Worm (Caenorhabditis elegans) whole organism, L1 larva: Measurements from ENCODE around the gene dbn-1.

Experiments
- C16A3.4 ChIP-seq: fragments of 150-350 bp; optimal IDR thresholded peaks from 2 replicates; lab custom pipeline; 2014; ENCODE audit warnings: missing biosample characterization, missing genetic modification characterization
- Y116A8C.19 ChIP-seq: sonication (generic microtip); optimal IDR thresholded peaks from 2 replicates; lab custom pipeline; 2016; ENCODE audit warnings: missing compliant biosample characterization, missing genetic modification characterization, borderline replicate concordance
- aha-1 ChIP-seq: fragments of 150-350 bp; optimal IDR thresholded peaks from 2 replicates; lab custom pipeline; 2014; ENCODE audit warnings: missing biosample characterization, missing genetic modification characterization
- alr-1 ChIP-seq: fragments of 200-800 bp; sonication (Bioruptor generic); optimal IDR thresholded peaks from 2 replicates; lab custom pipeline; 2018; ENCODE audit warnings: borderline replicate concordance, mild to moderate bottlenecking, missing genetic modification characterization, missing compliant biosample characterization
- aly-2 ChIP-seq: fragments of 150-350 bp; optimal IDR thresholded peaks from 2 replicates; lab custom pipeline; 2014; ENCODE audit warnings: missing biosample characterization, missing genetic modification characterization
- ama-1 ChIP-seq: fragments of 150-350 bp; optimal IDR thresholded peaks from 2 replicates; lab custom pipeline; 2014
- blmp-1 ChIP-seq: fragments of 150-350 bp; optimal IDR thresholded peaks from 2 replicates; lab custom pipeline; 2014; ENCODE audit warnings: missing biosample characterization, missing genetic modification characterization
- ceh-82 ChIP-seq, 3 experiments: fragments of 150-350 bp in 1 of 3; sonication (generic microtip) in 2 of 3; optimal IDR thresholded peaks; 2 replicates each; lab custom pipeline; 2014 to 2017; ENCODE audit warnings: missing biosample characterization in 3 of 3, missing genetic modification characterization in 3 of 3
- ceh-88 ChIP-seq: fragments of 200-800 bp; sonication (Bioruptor generic); IDR thresholded peaks from 2 replicates; pipeline ENCODE4 v1.3.6; 2022; ENCODE audit warnings: missing genetic modification characterization, missing compliant biosample characterization
- ces-1 ChIP-seq: fragments of 150-350 bp; optimal IDR thresholded peaks from 2 replicates; lab custom pipeline; 2014; ENCODE audit warnings: missing biosample characterization, missing genetic modification reagents, missing genetic modification characterization
- dpl-1 ChIP-seq, 3 experiments: fragments of 150-350 bp in 2 of 3; sonication (generic microtip) in 1 of 3; optimal IDR thresholded peaks; 2 replicates each; lab custom pipeline; 2014 to 2017; ENCODE audit warnings: missing biosample characterization in 3 of 3, missing genetic modification characterization in 3 of 3, missing genetic modification reagents in 3 of 3
- efl-1 ChIP-seq, 4 experiments: fragments of 150-350 bp; optimal IDR thresholded peaks in 3 of 4; peaks in 1 of 4; 1 replicate in 1 of 4; 2 replicates in 3 of 4; lab custom pipeline; 2014; ENCODE audit warnings: missing biosample characterization in 2 of 4, missing genetic modification characterization in 2 of 4, missing genetic modification reagents in 2 of 4
- egl-13 ChIP-seq: sonication (generic microtip); optimal IDR thresholded peaks from 2 replicates; lab custom pipeline; 2016; ENCODE audit warnings: missing genotype, missing genetic modification reagents, missing genetic modification characterization, missing compliant biosample characterization
- elt-2 ChIP-seq: sonication (generic microtip); optimal IDR thresholded peaks from 2 replicates; lab custom pipeline; 2016; ENCODE audit warnings: missing genetic modification characterization, mild to moderate bottlenecking, inconsistent platforms, missing compliant biosample characterization, missing genetic modification reagents
- elt-3 ChIP-seq, 6 experiments: fragments of 150-350 bp in 1 of 6; sonication (generic microtip); optimal IDR thresholded peaks; 2 replicates each; lab custom pipeline; 2017 to 2018; ENCODE audit warnings: missing biosample characterization in 6 of 6, missing genetic modification characterization in 6 of 6, inconsistent platforms in 1 of 6
- fkh-8 ChIP-seq: sonication (generic microtip); optimal IDR thresholded peaks from 2 replicates; lab custom pipeline; 2016; ENCODE audit warnings: mild to moderate bottlenecking, missing genetic modification characterization, missing compliant biosample characterization
- isw-1 ChIP-seq: fragments of 200-800 bp; sonication (Bioruptor generic); IDR thresholded peaks from 2 replicates; pipeline ENCODE4 v1.3.6; 2022; ENCODE audit warnings: missing genetic modification characterization, missing compliant biosample characterization
- lin-13 ChIP-seq: fragments of 150-350 bp; optimal IDR thresholded peaks from 2 replicates; lab custom pipeline; 2014; ENCODE audit warnings: missing biosample characterization, missing genetic modification reagents, missing genetic modification characterization
- lin-14 ChIP-seq: fragments of 200-800 bp; sonication (Bioruptor generic); optimal IDR thresholded peaks from 2 replicates; lab custom pipeline; 2018; ENCODE audit warnings: mild to moderate bottlenecking, missing genetic modification characterization, moderate library complexity, missing compliant biosample characterization
- lin-35 ChIP-seq, 2 experiments: fragments of 150-350 bp; optimal IDR thresholded peaks; 2 replicates each; lab custom pipeline; 2014; ENCODE audit warnings: missing biosample characterization in 2 of 2, missing genetic modification characterization in 2 of 2, missing genetic modification reagents in 2 of 2
- mab-9 ChIP-seq: fragments of 200-800 bp; sonication (Bioruptor generic); IDR thresholded peaks from 2 replicates; pipeline ENCODE4 v1.3.6; 2022; ENCODE audit warnings: missing genetic modification reagents, missing genetic modification characterization, missing compliant biosample characterization
- mdl-1 ChIP-seq, 2 experiments: fragments of 150-350 bp; optimal IDR thresholded peaks; 2 replicates each; lab custom pipeline; 2014 to 2017; ENCODE audit warnings: missing biosample characterization in 2 of 2, missing genetic modification characterization in 2 of 2, inconsistent platforms in 1 of 2
- nhr-19 ChIP-seq: fragments of 200-800 bp; sonication (Bioruptor generic); conservative IDR thresholded peaks from 2 replicates; pipeline ENCODE4 v1.3.6; 2022; ENCODE audit warnings: missing genetic modification characterization, missing compliant biosample characterization
- nhr-20 ChIP-seq: sonication (generic microtip); optimal IDR thresholded peaks from 2 replicates; lab custom pipeline; 2016; ENCODE audit warnings: mild to moderate bottlenecking, missing genetic modification characterization, missing compliant biosample characterization
- nhr-28 ChIP-seq: fragments of 150-350 bp; optimal IDR thresholded peaks from 2 replicates; lab custom pipeline; 2014; ENCODE audit warnings: missing biosample characterization, missing genetic modification characterization
- nhr-47 ChIP-seq: sonication (generic microtip); optimal IDR thresholded peaks from 2 replicates; lab custom pipeline; 2016; ENCODE audit warnings: mild to moderate bottlenecking, missing genetic modification characterization, moderate library complexity, missing compliant biosample characterization
- nhr-71 ChIP-seq: sonication (generic microtip); optimal IDR thresholded peaks from 2 replicates; lab custom pipeline; 2016; ENCODE audit warnings: mild to moderate bottlenecking, missing genetic modification characterization, moderate library complexity, missing compliant biosample characterization
- nhr-77 ChIP-seq: fragments of 150-350 bp; optimal IDR thresholded peaks from 2 replicates; lab custom pipeline; 2014; ENCODE audit warnings: missing biosample characterization, missing genetic modification characterization
- nhr-85 ChIP-seq: sonication (generic microtip); peaks from one replicate; lab custom pipeline; 2016; ENCODE audit warnings: missing genetic modification characterization, inconsistent platforms, missing compliant biosample characterization
- nhr-90 ChIP-seq: sonication (generic microtip); optimal IDR thresholded peaks from 2 replicates; lab custom pipeline; 2016; ENCODE audit warnings: mild to moderate bottlenecking, missing genetic modification characterization, missing compliant biosample characterization; ENCODE audit not compliant: poor library complexity
- pax-3 ChIP-seq: fragments of 200-800 bp; sonication (Bioruptor generic); optimal IDR thresholded peaks from 2 replicates; lab custom pipeline; 2018; ENCODE audit warnings: mild to moderate bottlenecking, missing genetic modification characterization, moderate library complexity, missing compliant biosample characterization
- rnt-1 ChIP-seq: sonication (generic microtip); optimal IDR thresholded peaks from 2 replicates; lab custom pipeline; 2016; ENCODE audit warnings: mild to moderate bottlenecking, missing genetic modification characterization, moderate library complexity, missing compliant biosample characterization
- skn-1 ChIP-seq: fragments of 150-350 bp; optimal IDR thresholded peaks from 2 replicates; lab custom pipeline; 2014; ENCODE audit warnings: missing biosample characterization, missing genetic modification characterization
- snu-23 ChIP-seq: sonication (generic microtip); optimal IDR thresholded peaks from 2 replicates; lab custom pipeline; 2016; ENCODE audit warnings: missing genetic modification characterization, missing compliant biosample characterization
- swsn-7 ChIP-seq: sonication (generic microtip); optimal IDR thresholded peaks from 2 replicates; lab custom pipeline; 2016; ENCODE audit warnings: missing genetic modification characterization, missing compliant biosample characterization
- tbx-2 ChIP-seq: sonication (generic microtip); optimal IDR thresholded peaks from 2 replicates; lab custom pipeline; 2016; ENCODE audit warnings: missing genetic modification characterization, missing compliant biosample characterization
- unc-130 ChIP-seq: fragments of 150-350 bp; optimal IDR thresholded peaks from 2 replicates; lab custom pipeline; 2017; ENCODE audit warnings: missing biosample characterization, missing genetic modification characterization, inconsistent platforms
- unc-98 ChIP-seq: fragments of 200-800 bp; sonication (Bioruptor generic); IDR thresholded peaks from 2 replicates; pipeline ENCODE4 v1.3.6; 2022; ENCODE audit warnings: missing genetic modification characterization, missing compliant biosample characterization
- xbp-1 ChIP-seq: sonication (generic microtip); optimal IDR thresholded peaks from 2 replicates; lab custom pipeline; 2016; ENCODE audit warnings: missing genetic modification characterization, missing compliant biosample characterization
- zip-4 ChIP-seq: fragments of 200-800 bp; sonication (Bioruptor generic); optimal IDR thresholded peaks from 2 replicates; lab custom pipeline; 2018; ENCODE audit warnings: mild to moderate bottlenecking, missing genetic modification characterization, moderate library complexity, missing compliant biosample characterization
- ztf-11 ChIP-seq, 2 experiments: sonication (generic microtip); optimal IDR thresholded peaks; 2 replicates each; lab custom pipeline; 2016 to 2017; ENCODE audit warnings: missing genetic modification characterization in 2 of 2, missing biosample characterization in 1 of 2, missing compliant biosample characterization in 1 of 2

The dbn-1 gene

DNA sequence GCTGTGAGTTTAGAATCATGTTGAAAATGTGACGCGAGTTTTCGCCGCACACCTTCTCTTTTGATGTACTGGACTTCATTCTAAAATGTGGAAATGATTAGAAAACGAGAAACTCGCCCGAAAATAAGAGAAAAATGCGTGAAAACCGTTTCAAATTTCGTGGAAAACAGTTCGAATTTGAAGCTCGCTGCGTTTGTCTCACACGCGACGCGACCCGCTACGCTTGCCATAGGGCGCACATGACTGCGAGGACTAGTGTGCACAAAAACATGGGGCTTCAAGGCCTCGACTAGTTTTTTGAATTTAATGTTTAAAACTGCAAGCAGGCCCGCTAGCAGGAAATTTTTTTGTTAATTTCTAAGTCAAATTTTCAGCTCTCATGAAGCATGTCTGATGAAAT, 9.3 kb upstream of the dbn-1 start, which contains the start of the genes cyk-4 and pdr-1 (continued):
- TF ChIP-seq skn-1 (tag; lab: Kevin White, UChicago) (peak; percentile 75), fkh-8 (tag; lab: Kevin White, UChicago) (peak; percentile 60), nhr-77 (peak; percentile 16), mdl-1 (tag; optimal IDR thresholded peaks at IDR 0.05; lab: Kevin White, UChicago) (peak in 1 of 2 experiments; percentile 53), nhr-19 (GFP tag; lab: Robert Waterston, UW) (0 out of 2 replicates have a peak, but pooled peaks have one; percentile 37), egl-13 (no peak), rnt-1 (tag; lab: Kevin White, UChicago) (peak; percentile 68), C16A3.4 (tag; lab: Kevin White, UChicago) (peak; percentile 75), pax-3 (tag; lab: Kevin White, UChicago) (no peak)
- TF ChIP-seq, all 84 proteins: peak for 23

DNA sequence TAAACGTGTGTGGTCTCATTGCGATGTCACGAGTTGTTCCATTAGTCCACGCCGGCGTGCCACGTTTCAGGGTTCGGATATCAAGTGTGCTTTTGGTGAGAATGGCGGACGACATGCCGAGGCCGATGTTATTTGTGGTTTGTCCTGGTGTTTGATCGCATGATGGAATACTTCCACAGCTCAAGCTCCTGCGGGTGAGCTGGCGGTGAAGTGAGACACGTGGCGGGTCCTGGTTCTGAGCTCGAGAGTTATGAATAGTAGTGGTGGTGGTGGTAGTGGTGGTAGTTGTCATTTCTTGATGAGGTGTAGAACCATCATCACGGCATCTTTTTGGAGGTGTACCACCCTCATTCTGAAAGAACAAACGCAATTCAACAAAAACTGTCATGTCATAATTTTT, 8.1 kb upstream of the dbn-1 start:
- no peak for TF ChIP-seq alr-1
- TF ChIP-seq dpl-1 (GFP tag; optimal IDR thresholded peaks at IDR 0.05; lab: Kevin White, UChicago) = no peak
- TF ChIP-seq aly-2 (tag; lab: Kevin White, UChicago) = no peak
- no peak for TF ChIP-seq zip-4 (GFP tag; lab: Kevin White, UChicago)
- TF ChIP-seq aha-1 (tag; lab: Kevin White, UChicago) = no peak
- TF ChIP-seq isw-1 (GFP tag; lab: Robert Waterston, UW) = no peak
- TF ChIP-seq unc-98 (GFP tag; lab: Robert Waterston, UW) = no peak
- no peak for TF ChIP-seq ama-1 (lab: Kevin White, UChicago)
- no peak for TF ChIP-seq ces-1 (GFP tag; lab: Kevin White, UChicago)
- no peak for TF ChIP-seq xbp-1 (tag; lab: Kevin White, UChicago)
- TF ChIP-seq ztf-11 (tag; optimal IDR thresholded peaks at IDR 0.05; lab: Kevin White, UChicago) = no peak
- no peak for TF ChIP-seq ceh-88 (GFP tag; lab: Robert Waterston, UW)
- TF ChIP-seq ceh-82 (tag; optimal IDR thresholded peaks at IDR 0.05; lab: Kevin White, UChicago) = no peak
- no peak for TF ChIP-seq swsn-7
- TF ChIP-seq, all 84 proteins: peak for 0

DNA sequence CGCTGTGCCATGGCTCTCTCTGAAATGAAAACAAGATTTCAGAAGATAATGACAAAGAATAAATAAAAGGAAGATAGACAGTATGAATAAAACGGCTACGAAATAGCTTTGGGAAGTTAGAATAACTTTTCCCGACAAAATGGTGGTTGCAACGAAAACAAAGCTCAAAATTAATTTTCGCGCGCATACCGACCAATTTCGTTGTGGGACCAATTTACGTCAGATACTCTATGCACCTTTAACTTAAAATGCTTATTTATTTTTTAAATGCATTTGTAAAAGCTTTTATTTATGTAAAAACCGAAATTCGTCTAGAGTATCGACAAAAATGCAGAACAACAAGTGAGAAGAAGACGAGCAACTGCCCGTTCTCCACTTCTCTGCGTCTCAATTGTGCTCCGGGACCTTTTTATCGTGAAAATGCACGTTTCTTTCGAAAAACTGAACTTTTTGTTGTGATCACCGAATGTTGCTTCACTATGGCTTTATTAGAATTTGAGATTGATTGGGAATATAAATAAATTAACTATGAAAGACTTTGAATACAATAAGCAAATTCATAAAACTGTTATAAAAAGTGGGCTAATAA, 6.3 kb upstream of the dbn-1 start, which contains the start of gene rml-1:
rml-1 (minus strand) TSS at position 19 of the 589 bp plus-strand sequence.
- no peak for TF ChIP-seq skn-1 (tag; lab: Kevin White, UChicago)
- TF ChIP-seq lin-35 (GFP tag; optimal IDR thresholded peaks at IDR 0.05; lab: Kevin White, UChicago) = peak in 1 of 2 experiments; percentile 20
- peak in 2 of 3 experiments; percentile 0 to 58 for TF ChIP-seq dpl-1 (GFP tag; optimal IDR thresholded peaks at IDR 0.05; lab: Kevin White, UChicago)
- peak; percentile 18 to 45 for TF ChIP-seq efl-1 (optimal IDR thresholded peaks at IDR 0.05; lab: Kevin White, UChicago)
- TF ChIP-seq efl-1 (GFP tag; optimal IDR thresholded peaks at IDR 0.05 in 1 of 2; lab: Kevin White, UChicago) = peak in 1 of 2 experiments; percentile 54
- TF ChIP-seq lin-14 (GFP tag; lab: Kevin White, UChicago) = peak; percentile 26

DNA sequence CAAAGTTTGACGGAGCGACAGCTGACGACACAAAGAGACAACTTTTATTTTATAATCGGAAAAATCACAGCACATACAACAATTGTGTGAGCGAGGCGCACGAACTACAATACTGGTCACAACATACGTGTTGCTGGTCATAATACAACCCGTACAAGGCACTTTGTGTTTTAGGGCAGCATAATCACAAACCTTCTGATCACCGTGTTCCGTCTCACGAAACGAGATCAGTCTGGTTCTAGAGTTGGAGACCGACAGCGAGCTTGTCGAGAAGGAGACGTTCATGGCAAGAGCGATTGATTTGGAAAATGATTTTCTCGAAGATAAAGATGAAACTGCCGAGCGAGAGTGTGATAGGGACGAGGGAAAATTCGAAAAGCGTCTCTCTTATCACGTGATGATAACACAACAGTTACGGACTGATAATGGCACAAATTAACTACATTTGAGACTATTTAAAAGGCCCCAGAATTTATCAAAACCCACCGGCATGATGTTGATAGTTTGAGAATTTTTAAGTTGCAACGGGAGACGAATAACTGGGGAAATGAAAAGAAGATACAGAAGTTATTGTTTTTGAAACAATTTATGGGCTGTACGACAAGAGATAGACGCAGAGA, 4.9 kb upstream of the dbn-1 start:
- TF ChIP-seq nhr-20 (tag; lab: Kevin White, UChicago) (peak; percentile 44), blmp-1 (tag; lab: Kevin White, UChicago) (peak; percentile 65), nhr-47 (tag; lab: Kevin White, UChicago) (no peak), unc-130 (tag; lab: Kevin White, UChicago) (no peak), lin-14 (GFP tag; lab: Kevin White, UChicago) (peak; percentile 25), nhr-85 (tag; lab: Kevin White, UChicago) (peak; percentile 38), lin-35 (GFP tag; optimal IDR thresholded peaks at IDR 0.05; lab: Kevin White, UChicago) (peak in 1 of 2 experiments; percentile 60), elt-3 (tag; optimal IDR thresholded peaks at IDR 0.05; lab: Kevin White, UChicago) (peak in 3 of 6 experiments; percentile 52 to 70 (median 67)), snu-23 (GFP tag; lab: Kevin White, UChicago) (peak; percentile 20), tbx-2 (no peak), efl-1 (optimal IDR thresholded peaks at IDR 0.05; lab: Kevin White, UChicago) (peak in 1 of 2 experiments; percentile 8), efl-1 (GFP tag; optimal IDR thresholded peaks at IDR 0.05 in 1 of 2; lab: Kevin White, UChicago) (peak in 1 of 2 experiments; percentile 92), elt-2 (tag; lab: Kevin White, UChicago) (peak; percentile 83), nhr-71 (tag; lab: Kevin White, UChicago) (peak; percentile 44), mab-9 (GFP tag; lab: Robert Waterston, UW) (no peak), rnt-1 (tag; lab: Kevin White, UChicago) (peak; percentile 13), nhr-28 (tag; lab: Kevin White, UChicago) (no peak), mdl-1 (tag; optimal IDR thresholded peaks at IDR 0.05; lab: Kevin White, UChicago) (peak in 1 of 2 experiments; percentile 30), nhr-90 (peak; percentile 53), Y116A8C.19 (tag; lab: Kevin White, UChicago) (no peak), dpl-1 (GFP tag; optimal IDR thresholded peaks at IDR 0.05; lab: Kevin White, UChicago) (peak in 1 of 3 experiments; percentile 14), lin-13 (GFP tag; lab: Kevin White, UChicago) (peak; percentile 39)
